Fruit fly (Drosophila melanogaster) whole organism, embryonic: ENCODE results near the gene CG3517.

Source experiments
- ATbp ChIP-seq: fragments of 200-800 bp; sonication (Bioruptor generic); optimal IDR thresholded peaks from 2 replicates; lab custom pipeline; 2017; ENCODE audit warnings: missing biosample characterization, mild to moderate bottlenecking, missing genetic modification characterization, missing genetic modification reagents
- Asciz ChIP-seq: fragments of 200-800 bp; sonication (Bioruptor generic); optimal IDR thresholded peaks from 2 replicates; lab custom pipeline; 2017; ENCODE audit warnings: missing biosample characterization, mild to moderate bottlenecking, missing genetic modification characterization, missing genetic modification reagents
- Awh ChIP-seq: fragments of 200-800 bp; sonication (Bioruptor generic); IDR thresholded peaks from 2 replicates; pipeline ENCODE4, ENCODE4 v1.3.6; 2022; ENCODE audit warnings: missing biosample characterization, missing genetic modification characterization
- CG10209 ChIP-seq: fragments of 200-800 bp; sonication (Bioruptor generic); optimal IDR thresholded peaks from 3 replicates; lab custom pipeline; 2017; ENCODE audit warnings: missing biosample characterization, mild to moderate bottlenecking, missing genetic modification characterization, missing genetic modification reagents
- CG1024 ChIP-seq: fragments of 200-800 bp; sonication (Bioruptor generic); IDR thresholded peaks from 2 replicates; pipeline ENCODE4 v1.3.6; 2022; ENCODE audit warnings: missing biosample characterization, missing genetic modification characterization
- CG11504 ChIP-seq: fragments of 200-800 bp; sonication (Bioruptor generic); optimal IDR thresholded peaks from 3 replicates; lab custom pipeline; 2019; ENCODE audit warnings: missing biosample characterization, mild to moderate bottlenecking, missing genetic modification characterization, moderate library complexity
- CG11695 ChIP-seq: fragments of 200-800 bp; sonication (Bioruptor generic); IDR thresholded peaks from 3 replicates; pipeline ENCODE4 v1.3.6; 2022; ENCODE audit warnings: missing biosample characterization, missing genetic modification characterization
- CG12071 ChIP-seq: fragments of 200-800 bp; sonication (Bioruptor generic); optimal IDR thresholded peaks from 3 replicates; lab custom pipeline; 2018; ENCODE audit warnings: missing biosample characterization, mild to moderate bottlenecking, missing genetic modification characterization
- CG1233 ChIP-seq: fragments of 200-800 bp; sonication (Bioruptor generic); optimal IDR thresholded peaks from 4 replicates; lab custom pipeline; 2018; ENCODE audit warnings: missing biosample characterization, mild to moderate bottlenecking, missing genetic modification characterization
- CG12942 ChIP-seq: fragments of 200-800 bp; sonication (Bioruptor generic); optimal IDR thresholded peaks from 3 replicates; lab custom pipeline; 2016; ENCODE audit warnings: missing biosample characterization, missing genetic modification characterization
- CG1603 ChIP-seq: fragments of 200-800 bp; sonication (Bioruptor generic); optimal IDR thresholded peaks from 2 replicates; lab custom pipeline; 2019; ENCODE audit warnings: missing biosample characterization, mild to moderate bottlenecking, missing genetic modification characterization, moderate library complexity
- CG17359 ChIP-seq: fragments of 200-800 bp; sonication (Bioruptor generic); optimal IDR thresholded peaks from 3 replicates; lab custom pipeline; 2018; ENCODE audit warnings: missing biosample characterization, mild to moderate bottlenecking, missing genetic modification characterization, moderate library complexity
- CG2116 ChIP-seq: fragments of 200-800 bp; sonication (Bioruptor generic); optimal IDR thresholded peaks from 3 replicates; lab custom pipeline; 2018; ENCODE audit warnings: missing biosample characterization, mild to moderate bottlenecking, missing genetic modification characterization
- CG2678 ChIP-seq: fragments of 200-800 bp; sonication (Bioruptor generic); optimal IDR thresholded peaks from 3 replicates; lab custom pipeline; 2019; ENCODE audit warnings: missing biosample characterization, mild to moderate bottlenecking, missing genetic modification characterization, moderate library complexity
- CG31441 ChIP-seq: fragments of 200-800 bp; sonication (Bioruptor generic); IDR thresholded peaks from 2 replicates; pipeline ENCODE4 v1.3.6; 2022; ENCODE audit warnings: missing biosample characterization, missing genetic modification characterization
- CG3407 ChIP-seq: fragments of 200-800 bp; sonication (Bioruptor generic); optimal IDR thresholded peaks from 2 replicates; lab custom pipeline; 2018; ENCODE audit warnings: missing biosample characterization, mild to moderate bottlenecking, missing genetic modification characterization
- CG34376 ChIP-seq: fragments of 200-800 bp; sonication (Bioruptor generic); optimal IDR thresholded peaks from 2 replicates; lab custom pipeline; 2018; ENCODE audit warnings: missing biosample characterization, mild to moderate bottlenecking, missing genetic modification characterization
- CG6689 ChIP-seq: fragments of 200-800 bp; sonication (Bioruptor generic); IDR thresholded peaks from 2 replicates; pipeline ENCODE4 v1.3.6; 2022; ENCODE audit warnings: missing biosample characterization, missing genetic modification characterization
- CG7372 ChIP-seq: fragments of 200-800 bp; sonication (Bioruptor generic); IDR thresholded peaks from 2 replicates; pipeline ENCODE4 v1.3.6; 2022; ENCODE audit warnings: missing biosample characterization, missing genetic modification characterization
- CG8478 ChIP-seq: fragments of >200 bp; optimal IDR thresholded peaks from 2 replicates; lab custom pipeline; 2018
- CTCF ChIP-seq: fragments of 200-800 bp; sonication (Bioruptor generic); optimal IDR thresholded peaks from 2 replicates; lab custom pipeline; 2017; ENCODE audit warnings: missing biosample characterization, mild to moderate bottlenecking, missing genetic modification characterization, moderate library complexity
- Dip2 ChIP-seq: fragments of 200-800 bp; sonication (Bioruptor generic); IDR thresholded peaks from 2 replicates; pipeline ENCODE4 v1.3.6; 2022; ENCODE audit warnings: missing biosample characterization, missing genetic modification characterization
- H15 ChIP-seq: fragments of 200-800 bp; sonication (Bioruptor generic); IDR thresholded peaks from 3 replicates; pipeline ENCODE4 v1.3.6; 2022; ENCODE audit warnings: missing biosample characterization, missing genetic modification characterization
- HLH3B ChIP-seq: fragments of 200-800 bp; sonication (Bioruptor generic); IDR thresholded peaks from 2 replicates; pipeline ENCODE4 v1.3.6; 2022; ENCODE audit warnings: missing biosample characterization, missing genetic modification characterization
- HLHmδ ChIP-seq: fragments of 200-800 bp; sonication (Bioruptor generic); optimal IDR thresholded peaks from 2 replicates; lab custom pipeline; 2018; ENCODE audit warnings: missing biosample characterization, mild to moderate bottlenecking, missing genetic modification characterization, moderate library complexity
- Jarid2 ChIP-seq: fragments of 200-800 bp; sonication (Bioruptor generic); optimal IDR thresholded peaks from 3 replicates; lab custom pipeline; 2017; ENCODE audit warnings: mild to moderate bottlenecking, missing biosample characterization, missing genetic modification reagents, missing genetic modification characterization
- Lhr ChIP-seq: fragments of 200-800 bp; sonication (Bioruptor generic); optimal IDR thresholded peaks from 3 replicates; lab custom pipeline; 2017; ENCODE audit warnings: mild to moderate bottlenecking, missing biosample characterization, missing genetic modification reagents, missing genetic modification characterization
- Rx ChIP-seq: fragments of 200-800 bp; sonication (Bioruptor generic); IDR thresholded peaks from 2 replicates; pipeline ENCODE4 v1.3.6; 2022; ENCODE audit warnings: missing biosample characterization, missing genetic modification characterization
- chm ChIP-seq: fragments of 200-800 bp; sonication (Bioruptor generic); IDR thresholded peaks from 2 replicates; pipeline ENCODE4 v1.3.6; 2022; ENCODE audit warnings: missing biosample characterization, missing genetic modification characterization
- ci ChIP-seq: fragments of 200-800 bp; sonication (Bioruptor generic); IDR thresholded peaks from 3 replicates; pipeline ENCODE4 v1.3.6; 2022; ENCODE audit warnings: missing biosample characterization, missing genetic modification characterization
- dmrt99B ChIP-seq: fragments of 200-800 bp; sonication (Bioruptor generic); optimal IDR thresholded peaks from 2 replicates; lab custom pipeline; 2018; ENCODE audit warnings: missing biosample characterization, mild to moderate bottlenecking, missing genetic modification characterization, moderate library complexity
- dysf ChIP-seq: fragments of 200-800 bp; sonication (Bioruptor generic); IDR thresholded peaks from 3 replicates; pipeline ENCODE4 v1.3.6; 2022; ENCODE audit warnings: missing biosample characterization, missing genetic modification characterization
- eve ChIP-seq, 2 experiments: fragments of >200 bp; optimal IDR thresholded peaks; 2 replicates each; lab custom pipeline; 2017; ENCODE audit warnings: missing biosample characterization in 2 of 2, missing genetic modification characterization in 2 of 2
- ewg ChIP-seq: fragments of 200-800 bp; sonication (Bioruptor generic); optimal IDR thresholded peaks from 3 replicates; lab custom pipeline; 2017; ENCODE audit warnings: mild to moderate bottlenecking, missing biosample characterization, missing genetic modification reagents, missing genetic modification characterization
- fd102C ChIP-seq: fragments of 200-800 bp; sonication (Bioruptor generic); optimal IDR thresholded peaks from 2 replicates; lab custom pipeline; 2018; ENCODE audit warnings: missing biosample characterization, mild to moderate bottlenecking, missing genetic modification characterization, moderate library complexity
- gce ChIP-seq: fragments of 200-800 bp; sonication (Bioruptor generic); IDR thresholded peaks from 3 replicates; pipeline ENCODE4 v1.3.6; 2022; ENCODE audit warnings: missing biosample characterization, missing genetic modification characterization
- hkb ChIP-seq, 2 experiments: fragments of 200-800 bp in 1 of 2; fragments of >200 bp in 1 of 2; sonication (Bioruptor generic) in 1 of 2; IDR thresholded peaks in 1 of 2; optimal IDR thresholded peaks in 1 of 2; 2 replicates each; pipeline versions ENCODE4 v1.3.6 to Lab custom; 2017 to 2022; ENCODE audit warnings: missing biosample characterization in 1 of 2, missing genetic modification characterization in 1 of 2
- lov ChIP-seq, 2 experiments: fragments of 200-800 bp in 1 of 2; fragments of >200 bp in 1 of 2; sonication (Bioruptor generic) in 1 of 2; IDR thresholded peaks in 1 of 2; optimal IDR thresholded peaks in 1 of 2; 2 replicates in 1 of 2; 3 replicates in 1 of 2; pipeline versions ENCODE4 v1.3.6 to Lab custom; 2017 to 2022; ENCODE audit warnings: missing biosample characterization in 1 of 2, missing genetic modification characterization in 1 of 2
- nau ChIP-seq: fragments of 200-800 bp; sonication (Bioruptor generic); optimal IDR thresholded peaks from 3 replicates; lab custom pipeline; 2017; ENCODE audit warnings: missing biosample characterization, mild to moderate bottlenecking, missing genetic modification characterization, missing genetic modification reagents
- odd ChIP-seq: fragments of 200-800 bp; sonication (Bioruptor generic); optimal IDR thresholded peaks from 2 replicates; lab custom pipeline; 2017; ENCODE audit warnings: missing biosample characterization, mild to moderate bottlenecking, missing genetic modification characterization
- onecut ChIP-seq: fragments of 200-800 bp; sonication (Bioruptor generic); IDR thresholded peaks from 2 replicates; pipeline ENCODE4 v1.3.6; 2022; ENCODE audit warnings: missing biosample characterization, missing genetic modification characterization
- pb ChIP-seq: fragments of 200-800 bp; sonication (Bioruptor generic); optimal IDR thresholded peaks from 3 replicates; lab custom pipeline; 2016; ENCODE audit warnings: missing biosample characterization, missing genetic modification characterization
- pfk ChIP-seq: fragments of 200-800 bp; sonication (Bioruptor generic); optimal IDR thresholded peaks from 2 replicates; lab custom pipeline; 2018; ENCODE audit warnings: missing biosample characterization, mild to moderate bottlenecking, missing genetic modification characterization, moderate library complexity
- sc ChIP-seq, 3 experiments: fragments of >200 bp in 2 of 3; fragments of 200-800 bp in 1 of 3; sonication (Bioruptor generic) in 1 of 3; optimal IDR thresholded peaks; 2 replicates in 2 of 3; 3 replicates in 1 of 3; lab custom pipeline; 2017; ENCODE audit warnings: mild to moderate bottlenecking in 1 of 3, missing biosample characterization in 1 of 3, missing genetic modification characterization in 1 of 3, missing genetic modification reagents in 1 of 3
- seq ChIP-seq: fragments of 200-800 bp; sonication (Bioruptor generic); IDR thresholded peaks from 2 replicates; pipeline ENCODE4 v1.3.6; 2022; ENCODE audit warnings: missing biosample characterization, missing genetic modification characterization
- slbo ChIP-seq: fragments of 200-800 bp; sonication (Bioruptor generic); IDR thresholded peaks from 2 replicates; pipeline ENCODE4 v1.3.6; 2022; ENCODE audit warnings: missing biosample characterization, missing genetic modification characterization
- so ChIP-seq: fragments of 200-800 bp; sonication (Bioruptor generic); IDR thresholded peaks from 3 replicates; pipeline ENCODE4 v1.3.6; 2022; ENCODE audit warnings: missing biosample characterization, missing genetic modification characterization
- twi ChIP-seq: fragments of 200-800 bp; optimal IDR thresholded peaks from 2 replicates; lab custom pipeline; 2019; ENCODE audit warnings: missing biosample characterization, mild to moderate bottlenecking, missing genetic modification characterization, moderate library complexity
- wek ChIP-seq: fragments of 200-800 bp; sonication (Bioruptor generic); optimal IDR thresholded peaks from 3 replicates; lab custom pipeline; 2018; ENCODE audit warnings: missing biosample characterization, mild to moderate bottlenecking, missing genetic modification characterization, moderate library complexity

The CG3517 gene

DNA sequence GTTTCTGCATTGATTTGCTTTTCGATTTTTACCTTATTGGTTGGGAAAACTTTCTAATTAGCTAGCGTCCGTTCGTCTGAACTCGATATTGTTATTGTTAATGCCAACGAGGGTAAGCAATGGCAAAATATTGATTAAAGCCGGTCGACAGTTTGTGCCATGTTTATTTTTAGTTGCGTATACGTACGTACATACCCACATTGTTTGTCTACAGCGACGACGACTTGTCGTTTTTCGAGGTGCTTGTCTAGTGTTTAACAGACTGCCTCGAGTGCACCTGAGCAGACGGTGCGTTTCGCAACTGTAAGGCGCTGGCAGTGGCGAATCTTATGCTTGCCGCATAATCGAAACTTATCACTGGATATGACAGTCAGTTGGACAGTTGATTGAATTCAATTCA is 42.5 kb upstream of the CG3517 start:
- TF ChIP-seq slbo (GFP tag; lab: Robert Waterston, UW) (0 out of 2 replicates have a peak, but pooled peaks have one; percentile 6), CG3407 (peak; percentile 16), CG8478 (lab: Kevin White, UChicago) (no peak), Awh (GFP tag; lab: Robert Waterston, UW) (peak; percentile 62), CG31441 (peak; percentile 16; the same call in 1 of the 2 replicates), CG2678 (tag; lab: Kevin White, UChicago) (peak; percentile 18), CG2116 (no peak), CG11504 (peak; percentile 29), pfk (GFP tag; lab: Kevin White, UChicago) (no peak), HLHmδ (GFP tag; lab: Kevin White, UChicago) (no peak), Asciz (peak; percentile 67), CG17359 (tag; lab: Kevin White, UChicago) (peak; percentile 58), HLH3B (GFP tag; lab: Robert Waterston, UW) (peak; percentile 59; the same call in 1 of the 2 replicates), chm (GFP tag; lab: Robert Waterston, UW) (no peak), H15 (GFP tag; lab: Robert Waterston, UW) (0 out of 3 replicates have a peak, but pooled peaks have one; percentile 36), CG1603 (tag; lab: Kevin White, UChicago) (peak; percentile 36), CG6689 (GFP tag; lab: Robert Waterston, UW) (0 out of 2 replicates have a peak, but pooled peaks have one; percentile 8), twi (tag; lab: Kevin White, UChicago) (no peak), onecut (GFP tag; lab: Robert Waterston, UW) (peak; percentile 38), seq (GFP tag; lab: Robert Waterston, UW) (peak; percentile 46; the same call in 1 of the 2 replicates), sc (optimal IDR thresholded peaks at IDR 0.05; lab: Kevin White, UChicago) (no peak), sc (GFP tag; optimal IDR thresholded peaks at IDR 0.05; lab: Kevin White, UChicago) (peak; percentile 9), odd (GFP tag; lab: Kevin White, UChicago) (peak; percentile 7), CG11695 (peak; percentile 85), CG1233 (no peak), Jarid2 (GFP tag; lab: Kevin White, UChicago) (no peak), CG1024 (GFP tag; lab: Robert Waterston, UW) (0 out of 2 replicates have a peak, but pooled peaks have one; percentile 12), nau (GFP tag; lab: Kevin White, UChicago) (peak; percentile 46), CG34376 (GFP tag; lab: Kevin White, UChicago) (no peak), CTCF (no peak), Dip2 (GFP tag; lab: Robert Waterston, UW) (no peak), pb (no peak), wek (GFP tag; lab: Kevin White, UChicago) (peak; percentile 63), ewg (GFP tag; lab: Kevin White, UChicago) (peak; percentile 17), fd102C (GFP tag; lab: Kevin White, UChicago) (no peak), hkb (optimal IDR thresholded peaks at IDR 0.05; lab: Kevin White, UChicago) (no peak), hkb (GFP tag; IDR thresholded peaks at IDR 0.05; lab: Robert Waterston, UW) (peak; percentile 67), CG10209 (peak; percentile 8), CG12071 (GFP tag; lab: Kevin White, UChicago) (peak; percentile 52), eve (GFP tag; optimal IDR thresholded peaks at IDR 0.05; lab: Kevin White, UChicago) (peak in 1 of 2 experiments; percentile 59), ATbp (GFP tag; lab: Kevin White, UChicago) (peak; percentile 81), dmrt99B (tag; lab: Kevin White, UChicago) (peak; percentile 53), Rx (GFP tag; lab: Robert Waterston, UW) (no peak), CG12942 (GFP tag; lab: Kevin White, UChicago) (peak; percentile 18), so (GFP tag; lab: Robert Waterston, UW) (0 out of 3 replicates have a peak, but pooled peaks have one; percentile 40), CG7372 (peak; percentile 36; the same call in 1 of the 2 replicates), Lhr (GFP tag; lab: Kevin White, UChicago) (no peak), dysf (no peak), ci (GFP tag; lab: Robert Waterston, UW) (peak; percentile 74; the same call in 2 of the 3 replicates), lov (optimal IDR thresholded peaks at IDR 0.05; lab: Kevin White, UChicago) (no peak), lov (GFP tag; IDR thresholded peaks at IDR 0.05; lab: Robert Waterston, UW) (no peak), gce (GFP tag; lab: Robert Waterston, UW) (peak; percentile 49; the same call in 1 of the 3 replicates)
